Worm (Caenorhabditis elegans) whole organism, late embryonic: Measurements from ENCODE around the gene Y42A5A.5.

Experiments
- dve-1 ChIP-seq: sonication (generic microtip); optimal IDR thresholded peaks from 2 replicates; lab custom pipeline; 2017; ENCODE audit warnings: antibody characterized with exemption, mild to moderate bottlenecking, missing genetic modification characterization, missing compliant biosample characterization
- hlh-6 ChIP-seq: sonication (generic microtip); optimal IDR thresholded peaks from 2 replicates; lab custom pipeline; 2016; ENCODE audit warnings: missing genotype, missing genetic modification characterization, missing compliant biosample characterization
- hlh-8 ChIP-seq: sonication (generic microtip); optimal IDR thresholded peaks from 2 replicates; lab custom pipeline; 2016; ENCODE audit warnings: missing genotype, missing genetic modification characterization, missing compliant biosample characterization
- lim-6 ChIP-seq: sonication (generic microtip); optimal IDR thresholded peaks from 2 replicates; lab custom pipeline; 2016; ENCODE audit warnings: missing genetic modification characterization, missing compliant biosample characterization
- lin-11 ChIP-seq: fragments of 200-800 bp; sonication (Bioruptor generic); optimal IDR thresholded peaks from 2 replicates; lab custom pipeline; 2018; ENCODE audit warnings: mild to moderate bottlenecking, missing genetic modification characterization, missing compliant biosample characterization
- mec-3 ChIP-seq: sonication (generic microtip); optimal IDR thresholded peaks from 2 replicates; lab custom pipeline; 2016; ENCODE audit warnings: borderline replicate concordance, missing genetic modification characterization, missing compliant biosample characterization
- nhr-11 ChIP-seq: fragments of 150-350 bp; optimal IDR thresholded peaks from 2 replicates; lab custom pipeline; 2014; ENCODE audit warnings: missing biosample characterization, missing genetic modification characterization
- pag-3 ChIP-seq: sonication (generic microtip); optimal IDR thresholded peaks from 2 replicates; lab custom pipeline; 2016; ENCODE audit warnings: missing compliant biosample characterization, missing genetic modification characterization, borderline replicate concordance
- unc-3 ChIP-seq, 2 experiments: fragments of 200-800 bp in 1 of 2; sonication (Bioruptor generic) in 1 of 2; sonication (generic microtip) in 1 of 2; conservative IDR thresholded peaks in 1 of 2; optimal IDR thresholded peaks in 1 of 2; 2 replicates each; pipeline versions ENCODE4 v1.3.6 to Lab custom; 2016 to 2022; ENCODE audit warnings: missing compliant biosample characterization in 2 of 2, missing genetic modification characterization in 2 of 2, missing genetic modification reagents in 1 of 2
- unc-55 ChIP-seq: sonication (generic microtip); optimal IDR thresholded peaks from 2 replicates; lab custom pipeline; 2017; ENCODE audit warnings: missing biosample characterization, missing genetic modification reagents, missing genetic modification characterization

DNA sequence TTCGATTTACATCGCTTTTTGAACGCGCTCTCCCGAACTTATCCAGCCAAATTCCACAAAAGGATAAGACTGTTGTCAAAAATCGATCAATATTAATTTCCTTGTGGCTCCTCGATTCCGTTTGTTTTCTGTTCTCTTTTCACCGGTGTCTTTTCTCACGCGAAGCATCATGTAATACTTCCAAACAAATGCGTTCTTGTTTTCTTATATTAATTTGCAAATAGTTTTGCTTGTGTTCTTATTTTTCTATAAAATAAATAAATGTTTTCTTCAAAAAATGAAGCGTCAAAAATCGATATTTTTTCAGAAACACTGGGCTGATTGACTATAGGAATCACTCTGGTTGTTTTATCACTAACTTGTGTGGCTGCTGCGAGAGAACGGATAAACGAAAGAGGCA lies 4.1 kb upstream of the Y42A5A.5 start, which contains the start of gene math-33:
- no peak for TF ChIP-seq lim-6 (tag; lab: Kevin White, UChicago)
- no peak for TF ChIP-seq nhr-11
- TF ChIP-seq unc-3 (GFP tag; conservative IDR thresholded peaks at IDR 0.05; lab: Robert Waterston, UW) = no peak
- no peak for TF ChIP-seq unc-3 (tag; optimal IDR thresholded peaks at IDR 0.05; lab: Kevin White, UChicago)
- TF ChIP-seq hlh-8 (tag; lab: Kevin White, UChicago) = no peak
- TF ChIP-seq unc-55 = no peak
- TF ChIP-seq lin-11 (tag; lab: Kevin White, UChicago) = no peak
- no peak for TF ChIP-seq pag-3 (tag; lab: Kevin White, UChicago)
- TF ChIP-seq hlh-6 (tag; lab: Kevin White, UChicago) = no peak
- TF ChIP-seq dve-1 (tag; lab: Kevin White, UChicago) = no peak
- TF ChIP-seq mec-3 = no peak
